Worm (Caenorhabditis elegans) whole organism, young adult: ENCODE data around the gene Y41C4A.18.

ENCODE experiments used
- Y53F4B.3 ChIP-seq: fragments of 200-800 bp; sonication (Bioruptor generic); IDR thresholded peaks from 2 replicates; pipeline ENCODE4 v1.3.6; 2022; ENCODE audit warnings: missing genetic modification reagents, missing genetic modification characterization, missing compliant biosample characterization
- bed-1 ChIP-seq: fragments of 200-800 bp; sonication (Bioruptor generic); IDR thresholded peaks from 2 replicates; pipeline ENCODE4 v1.3.6; 2022; ENCODE audit warnings: missing genetic modification reagents, missing genetic modification characterization, missing compliant biosample characterization
- ceh-79 ChIP-seq: sonication (generic microtip); optimal IDR thresholded peaks from 2 replicates; lab custom pipeline; 2017; ENCODE audit warnings: mild to moderate bottlenecking, missing genetic modification characterization, missing compliant biosample characterization
- ceh-91 ChIP-seq: fragments of 200-800 bp; sonication (Bioruptor generic); IDR thresholded peaks from 2 replicates; pipeline ENCODE4 v1.3.6; 2022; ENCODE audit warnings: missing genetic modification reagents, missing genetic modification characterization, missing compliant biosample characterization
- mcd-1 ChIP-seq: fragments of 200-800 bp; sonication (Bioruptor generic); IDR thresholded peaks from 2 replicates; pipeline ENCODE4 v1.3.6; 2022; ENCODE audit warnings: missing genetic modification reagents, missing genetic modification characterization, missing compliant biosample characterization
- tbp1 ChIP-seq: fragments of 200-800 bp; sonication (Bioruptor generic); optimal IDR thresholded peaks from 2 replicates; lab custom pipeline; 2018; ENCODE audit warnings: mild to moderate bottlenecking, missing genetic modification characterization, missing compliant biosample characterization
- ztf-22 ChIP-seq: fragments of 200-800 bp; sonication (Bioruptor generic); optimal IDR thresholded peaks from 2 replicates; lab custom pipeline; 2018; ENCODE audit warnings: mild to moderate bottlenecking, missing genetic modification characterization, moderate library complexity, missing compliant biosample characterization

The Y41C4A.18 gene

DNA sequence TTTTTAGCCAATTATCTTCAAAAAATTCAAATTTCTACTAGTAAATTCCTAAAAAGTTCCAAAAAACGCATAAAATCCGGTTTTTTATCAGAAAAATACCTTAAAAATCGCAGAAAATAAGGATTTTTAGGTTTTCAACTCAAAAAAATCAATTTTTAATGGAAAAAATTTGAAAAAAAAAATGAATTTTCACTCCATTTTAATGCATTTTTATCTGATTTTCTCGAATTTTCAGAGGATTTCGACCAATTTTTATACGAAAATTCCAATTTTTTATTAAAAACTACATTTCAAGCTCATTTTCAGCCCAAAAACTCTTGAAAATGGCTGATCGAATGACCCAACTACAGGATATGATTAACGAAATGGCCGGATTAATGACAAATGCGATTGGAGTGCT is 46.9 kb downstream of the Y41C4A.18 start, which contains the start of gene mdt-21 (continued):
- TF ChIP-seq mcd-1: no peak
- no peak for TF ChIP-seq ceh-91 (GFP tag; lab: Robert Waterston, UW)
- TF ChIP-seq tbp1 (GFP tag; lab: Kevin White, UChicago): no peak
- no peak for TF ChIP-seq Y53F4B.3 (GFP tag; lab: Robert Waterston, UW)
- no peak for TF ChIP-seq ceh-79
- TF ChIP-seq, all 124 proteins: peak for 0

DNA sequence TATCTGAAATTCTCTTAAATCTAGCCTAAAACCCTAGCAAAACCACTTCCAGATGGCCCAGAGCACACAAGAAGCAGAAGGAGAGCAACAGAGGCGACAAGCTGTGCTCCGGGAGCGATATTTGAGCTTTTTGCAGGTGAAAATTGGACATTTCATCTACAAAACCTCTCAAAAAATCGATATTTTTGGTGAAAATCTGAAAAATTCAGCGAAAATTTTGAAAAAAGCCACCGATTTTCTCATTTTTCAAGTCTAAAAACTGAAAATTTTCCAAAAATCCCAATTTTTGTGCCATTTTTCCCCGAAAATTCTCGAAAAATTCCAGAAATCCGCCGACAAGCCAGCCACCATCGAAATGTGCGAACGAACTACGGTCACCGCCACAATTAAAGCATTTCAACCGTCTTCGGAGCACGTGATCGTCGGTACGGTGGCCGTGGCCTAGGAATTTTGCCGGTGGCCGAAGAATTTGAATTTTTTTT is 49.8 kb downstream of the Y41C4A.18 start, which contains the start of gene C24H11.5:
Gene C24H11.5 (plus strand): TSS at position 51 of the 482 bp plus-strand sequence.
- TF ChIP-seq ztf-22 (GFP tag; lab: Kevin White, UChicago) (no peak), bed-1 (GFP tag; lab: Robert Waterston, UW) (no peak)
